Fruit fly (Drosophila melanogaster): ENCODE results near the gene CG3294.

Gene CG3294

dm6 chr2L:4800033-4800432 lies 5.7 kb downstream of the CG3294 start:
- TF ChIP-seq achi (GFP tag; optimal IDR thresholded peaks at IDR 0.05) = no peak
- TF ChIP-seq lz (GFP tag; optimal IDR thresholded peaks at IDR 0.05) = no peak
- TF ChIP-seq Sox15 (GFP tag; optimal IDR thresholded peaks at IDR 0.05) = no peak
- TF ChIP-seq Blimp-1 (GFP tag; optimal IDR thresholded peaks at IDR 0.05) = peak; percentile 45
- no peak for TF ChIP-seq CG8632 (GFP tag; optimal IDR thresholded peaks at IDR 0.05)
- no peak for TF ChIP-seq CG6163 (GFP tag; IDR thresholded peaks at IDR 0.05)
- TF ChIP-seq Lpt (GFP tag; optimal IDR thresholded peaks at IDR 0.05) = no peak
- TF ChIP-seq CG8319 (GFP tag; optimal IDR thresholded peaks at IDR 0.05) = no peak
- TF ChIP-seq Smox (GFP tag; optimal IDR thresholded peaks at IDR 0.05) = no peak
- no peak for TF ChIP-seq CG1621 (tag; optimal IDR thresholded peaks at IDR 0.05)
- TF ChIP-seq CG8119 (GFP tag; IDR thresholded peaks at IDR 0.05) = no peak
- no peak for TF ChIP-seq cyc (GFP tag; optimal IDR thresholded peaks at IDR 0.05)
- TF ChIP-seq CG10669 (GFP tag; optimal IDR thresholded peaks at IDR 0.05) = no peak
- no peak for TF ChIP-seq spab (GFP tag; optimal IDR thresholded peaks at IDR 0.05)
- no peak for TF ChIP-seq Hr38 (GFP tag; optimal IDR thresholded peaks at IDR 0.05)
- no peak for TF ChIP-seq Ets21C (GFP tag; optimal IDR thresholded peaks at IDR 0.05)
- TF ChIP-seq Ets96B (tag; optimal IDR thresholded peaks at IDR 0.05) = no peak
- TF ChIP-seq Eip78C (GFP tag) = peak; percentile 70
- no peak for TF ChIP-seq OdsH (GFP tag; optimal IDR thresholded peaks at IDR 0.05)
- no peak for TF ChIP-seq Sox102F (GFP tag; optimal IDR thresholded peaks at IDR 0.05)
- TF ChIP-seq Eip75B (GFP tag; optimal IDR thresholded peaks at IDR 0.05) = peak; percentile 36
- TF ChIP-seq Hr4 (GFP tag; optimal IDR thresholded peaks at IDR 0.05) = no peak

- TF ChIP-seq Met (GFP tag; optimal IDR thresholded peaks at IDR 0.05) (no peak), eg (GFP tag; IDR thresholded peaks at IDR 0.05) (0 out of 3 replicates have a peak, but pooled peaks have one; percentile 48)
Observed at dm6 chr2L:4801705-4802216, 7.4 kb downstream of the CG3294 start, which contains the start of gene slf. slf (minus strand) TSS chr2L:4801923.

DNA sequence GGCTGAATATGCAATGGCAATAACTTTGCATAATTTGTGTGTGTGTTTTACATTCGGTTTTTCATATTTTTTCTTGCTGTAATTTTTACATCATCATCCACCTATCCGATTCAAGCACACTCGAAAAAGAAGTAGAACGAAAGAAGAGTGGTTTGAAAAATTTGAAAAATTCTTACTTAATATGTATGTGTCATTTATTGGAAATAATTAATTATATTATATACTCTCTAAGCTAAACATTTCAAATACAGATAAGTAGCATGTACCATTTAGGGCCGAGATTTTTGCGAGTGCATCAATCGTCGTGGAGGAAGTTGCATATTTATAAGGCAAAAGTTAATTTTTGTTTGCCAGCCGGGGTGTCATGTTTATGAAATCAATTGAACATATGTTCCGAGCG lies 11.8 kb downstream of the CG3294 start:
- TF ChIP-seq CG9139 (GFP tag; optimal IDR thresholded peaks at IDR 0.05) = no peak
- no peak for TF ChIP-seq CG15336 (GFP tag; IDR thresholded peaks at IDR 0.05)
- no peak for TF ChIP-seq CG11294 (GFP tag; IDR thresholded peaks at IDR 0.05)
- no peak for TF ChIP-seq CG6854 (GFP tag; optimal IDR thresholded peaks at IDR 0.05)
- TF ChIP-seq Hr4 (GFP tag; optimal IDR thresholded peaks at IDR 0.05) = no peak
- no peak for TF ChIP-seq CG3919 (GFP tag; optimal IDR thresholded peaks at IDR 0.05)
- TF ChIP-seq CG6808 (GFP tag; optimal IDR thresholded peaks at IDR 0.05) = no peak
- no peak for TF ChIP-seq CG10669 (GFP tag; optimal IDR thresholded peaks at IDR 0.05)
- TF ChIP-seq cyc (GFP tag; optimal IDR thresholded peaks at IDR 0.05) = no peak
- TF ChIP-seq Eip93F (GFP tag; optimal IDR thresholded peaks at IDR 0.05) = no peak
- 0 out of 3 replicates have a peak, but pooled peaks have one; percentile 13 for TF ChIP-seq CG6163 (GFP tag; IDR thresholded peaks at IDR 0.05)
- TF ChIP-seq Eip78C (GFP tag) = peak; percentile 2
- TF ChIP-seq CG3032 (tag; optimal IDR thresholded peaks at IDR 0.05) = no peak
- TF ChIP-seq Ets21C (GFP tag; optimal IDR thresholded peaks at IDR 0.05) = no peak
- TF ChIP-seq CG8632 (GFP tag; optimal IDR thresholded peaks at IDR 0.05) = no peak
- TF ChIP-seq dac (GFP tag; optimal IDR thresholded peaks at IDR 0.05) = no peak
- TF ChIP-seq Blimp-1 (GFP tag; optimal IDR thresholded peaks at IDR 0.05) = no peak
- TF ChIP-seq net (GFP tag; optimal IDR thresholded peaks at IDR 0.05) = no peak
- 0 out of 3 replicates have a peak, but pooled peaks have one; percentile 14 for TF ChIP-seq CG8119 (GFP tag; IDR thresholded peaks at IDR 0.05)
- TF ChIP-seq OdsH (GFP tag; optimal IDR thresholded peaks at IDR 0.05) = no peak
- no peak for TF ChIP-seq Met (GFP tag; optimal IDR thresholded peaks at IDR 0.05)
- no peak for TF ChIP-seq CG16779 (tag; optimal IDR thresholded peaks at IDR 0.05)
- TF ChIP-seq CG10631 (GFP tag; optimal IDR thresholded peaks at IDR 0.05) = no peak
- no peak for TF ChIP-seq CG8319 (GFP tag; optimal IDR thresholded peaks at IDR 0.05)
- TF ChIP-seq CG31627 (GFP tag; optimal IDR thresholded peaks at IDR 0.05) = no peak
